Worm (Caenorhabditis elegans) whole organism, L4 larva: ENCODE data around the gene F20G2.6.

Source experiments
- ZK546.5 ChIP-seq, 2 experiments: sonication (generic microtip); optimal IDR thresholded peaks; 2 replicates each; lab custom pipeline; 2017; ENCODE audit warnings: missing biosample characterization in 2 of 2, missing genetic modification characterization in 2 of 2
- lir-3 ChIP-seq: sonication (generic microtip); optimal IDR thresholded peaks from 2 replicates; lab custom pipeline; 2016; ENCODE audit warnings: mild to moderate bottlenecking, missing genetic modification characterization, missing compliant biosample characterization

ce11 chrV:13738374-13738773 lies 24.5 kb upstream of the F20G2.6 start, which contains the start of gene irg-5:
- no peak for TF ChIP-seq lir-3
- TF ChIP-seq ZK546.5 (tag; optimal IDR thresholded peaks at IDR 0.05; lab: Kevin White, UChicago), result no peak
